Fruit fly (Drosophila melanogaster): Measurements from ENCODE around the gene Brd.
A peak's percentile ranks its signal among the peaks of the same experiment; 100 is the strongest.

Brd gene

DNA sequence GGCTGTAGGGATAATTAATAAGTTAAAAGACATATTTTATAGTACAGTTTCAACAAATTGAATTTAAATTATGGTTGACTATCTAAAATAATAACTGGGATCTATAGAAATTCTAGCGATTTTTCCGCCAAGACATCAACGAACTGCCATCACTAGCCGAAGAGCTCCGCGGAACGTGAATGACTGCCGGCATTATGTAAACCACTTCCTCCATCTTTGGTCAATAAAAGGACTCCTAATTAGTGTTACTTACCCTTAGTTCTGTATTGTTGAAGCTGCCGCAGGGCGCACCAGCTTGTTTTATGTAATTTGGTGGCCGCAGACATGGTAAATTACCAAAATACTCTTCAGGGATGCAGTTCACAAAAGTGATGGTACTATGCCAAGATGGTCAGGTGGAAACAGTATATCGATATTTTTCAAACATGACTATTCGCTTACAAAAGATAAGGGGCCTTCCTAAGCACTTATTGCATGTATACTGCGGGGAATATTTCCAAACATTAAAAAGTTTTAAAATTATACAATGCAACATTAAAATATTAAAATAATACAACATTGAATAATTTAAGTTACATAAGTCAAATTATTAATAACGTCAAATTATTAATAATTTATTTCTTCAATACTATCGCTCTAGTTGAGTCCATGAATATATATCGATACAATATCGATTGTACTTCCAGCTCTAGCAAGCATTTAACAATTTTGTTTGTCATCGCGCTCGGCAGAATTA lies 27.0 kb downstream of the Brd start, which contains the start of the genes mRpL39 and Prosbeta2 (continued):
- TF ChIP-seq zf30C (GFP tag; optimal IDR thresholded peaks at IDR 0.05): no peak
- TF ChIP-seq croc (GFP tag; conservative IDR thresholded peaks at IDR 0.05): peak; percentile 26; the same call in 1 of the 3 replicates
- TF ChIP-seq stc (GFP tag; IDR thresholded peaks at IDR 0.05): peak; percentile 62
- no peak for TF ChIP-seq Spps (tag; optimal IDR thresholded peaks at IDR 0.05)
- peak; percentile 61 for TF ChIP-seq CG14667 (GFP tag; IDR thresholded peaks at IDR 0.05)
- TF ChIP-seq slp2 (GFP tag; optimal IDR thresholded peaks at IDR 0.05): no peak
- TF ChIP-seq CG13775 (GFP tag; optimal IDR thresholded peaks at IDR 0.05): no peak
- no peak for TF ChIP-seq CG3726 (GFP tag; IDR thresholded peaks at IDR 0.05)
- no peak for TF ChIP-seq gsb-n (tag; optimal IDR thresholded peaks at IDR 0.05)
- peak; percentile 87 for TF ChIP-seq Bgb (GFP tag; IDR thresholded peaks at IDR 0.05; ENCODE audit: partially characterized antibody)
- no peak for TF ChIP-seq CG1529 (GFP tag; optimal IDR thresholded peaks at IDR 0.05)
- no peak for TF ChIP-seq az2 (GFP tag; optimal IDR thresholded peaks at IDR 0.05)
- no peak for TF ChIP-seq peb (GFP tag; IDR thresholded peaks at IDR 0.05)
- TF ChIP-seq esg (GFP tag; conservative IDR thresholded peaks at IDR 0.05): peak; percentile 27
- TF ChIP-seq chif (GFP tag; optimal IDR thresholded peaks at IDR 0.05): no peak
- TF ChIP-seq pros (GFP tag; optimal IDR thresholded peaks at IDR 0.05): no peak
- no peak for TF ChIP-seq kay (GFP tag; optimal IDR thresholded peaks at IDR 0.05)
- TF ChIP-seq CG2129 (GFP tag; IDR thresholded peaks at IDR 0.05; ENCODE audit: partially characterized antibody): peak; percentile 93
- TF ChIP-seq sim (GFP tag; IDR thresholded peaks at IDR 0.05): no peak
- no peak for TF ChIP-seq Abd-B (GFP tag; optimal IDR thresholded peaks at IDR 0.05)
- no peak for TF ChIP-seq CG8944 (GFP tag; optimal IDR thresholded peaks at IDR 0.05)
- TF ChIP-seq inv (GFP tag; IDR thresholded peaks at IDR 0.05; ENCODE audit: partially characterized antibody): peak; percentile 91
- TF ChIP-seq CG4707 (GFP tag; optimal IDR thresholded peaks at IDR 0.05): no peak
- TF ChIP-seq gsb (GFP tag; IDR thresholded peaks at IDR 0.05): no peak
- TF ChIP-seq ssp (GFP tag; IDR thresholded peaks at IDR 0.05): peak; percentile 92
- TF ChIP-seq Ssrp (tag; optimal IDR thresholded peaks at IDR 0.05): no peak
- no peak for TF ChIP-seq grn (GFP tag; optimal IDR thresholded peaks at IDR 0.05)
- TF ChIP-seq CTCF (GFP tag; optimal IDR thresholded peaks at IDR 0.05): no peak
- peak; percentile 90 for TF ChIP-seq row (GFP tag; IDR thresholded peaks at IDR 0.05)
- TF ChIP-seq Fer3 (tag; optimal IDR thresholded peaks at IDR 0.05): no peak
- no peak for TF ChIP-seq NC2β (GFP tag; optimal IDR thresholded peaks at IDR 0.05)
- TF ChIP-seq ato (GFP tag; IDR thresholded peaks at IDR 0.05; ENCODE audit: partially characterized antibody): peak; percentile 86
- peak; percentile 87 for TF ChIP-seq CG31441 (GFP tag; IDR thresholded peaks at IDR 0.05)
- no peak for TF ChIP-seq pita (GFP tag; optimal IDR thresholded peaks at IDR 0.05)
- TF ChIP-seq Rx (GFP tag; IDR thresholded peaks at IDR 0.05): 0 out of 2 replicates have a peak, but pooled peaks have one; percentile 27
- no peak for TF ChIP-seq wor (GFP tag; IDR thresholded peaks at IDR 0.05)
- no peak for TF ChIP-seq sd (tag; optimal IDR thresholded peaks at IDR 0.05)
- TF ChIP-seq bbx (GFP tag; IDR thresholded peaks at IDR 0.05; ENCODE audit: partially characterized antibody): peak; percentile 86
- no peak for TF ChIP-seq Side (GFP tag; optimal IDR thresholded peaks at IDR 0.05)
- peak; percentile 94 for TF ChIP-seq CG16813 (GFP tag; IDR thresholded peaks at IDR 0.05; ENCODE audit: partially characterized antibody)
- TF ChIP-seq CG3407 (GFP tag; optimal IDR thresholded peaks at IDR 0.05): no peak
- no peak for TF ChIP-seq ac (GFP tag; optimal IDR thresholded peaks at IDR 0.05)
- peak; percentile 46 for TF ChIP-seq CG9817 (tag; optimal IDR thresholded peaks at IDR 0.05)
- no peak for TF ChIP-seq CG1603 (tag; optimal IDR thresholded peaks at IDR 0.05)
- peak; percentile 68 for TF ChIP-seq Dref (GFP tag; IDR thresholded peaks at IDR 0.05)
- no peak for TF ChIP-seq sug (tag; optimal IDR thresholded peaks at IDR 0.05)
- no peak for TF ChIP-seq hkb (optimal IDR thresholded peaks at IDR 0.05)
- TF ChIP-seq hkb (GFP tag; IDR thresholded peaks at IDR 0.05): 0 out of 2 replicates have a peak, but pooled peaks have one; percentile 18
- peak in 1 of 2 experiments; percentile 66 for TF ChIP-seq Pdp1 (GFP tag; optimal IDR thresholded peaks at IDR 0.05)
- no peak for TF ChIP-seq CG12942 (GFP tag; optimal IDR thresholded peaks at IDR 0.05)
